Fruit fly (Drosophila melanogaster) whole organism, wandering third instar larva: ENCODE results near the gene eIF4A.

Experiments used
- Abd-B ChIP-seq: fragments of >200 bp; optimal IDR thresholded peaks from 2 replicates; lab custom pipeline; 2017; ENCODE audit warnings: missing biosample characterization, missing genetic modification characterization
- dmrt93B ChIP-seq: fragments of 200-800 bp; sonication (Bioruptor generic); optimal IDR thresholded peaks from 2 replicates; lab custom pipeline; 2018; ENCODE audit warnings: missing biosample characterization, mild to moderate bottlenecking, missing genetic modification characterization

DNA sequence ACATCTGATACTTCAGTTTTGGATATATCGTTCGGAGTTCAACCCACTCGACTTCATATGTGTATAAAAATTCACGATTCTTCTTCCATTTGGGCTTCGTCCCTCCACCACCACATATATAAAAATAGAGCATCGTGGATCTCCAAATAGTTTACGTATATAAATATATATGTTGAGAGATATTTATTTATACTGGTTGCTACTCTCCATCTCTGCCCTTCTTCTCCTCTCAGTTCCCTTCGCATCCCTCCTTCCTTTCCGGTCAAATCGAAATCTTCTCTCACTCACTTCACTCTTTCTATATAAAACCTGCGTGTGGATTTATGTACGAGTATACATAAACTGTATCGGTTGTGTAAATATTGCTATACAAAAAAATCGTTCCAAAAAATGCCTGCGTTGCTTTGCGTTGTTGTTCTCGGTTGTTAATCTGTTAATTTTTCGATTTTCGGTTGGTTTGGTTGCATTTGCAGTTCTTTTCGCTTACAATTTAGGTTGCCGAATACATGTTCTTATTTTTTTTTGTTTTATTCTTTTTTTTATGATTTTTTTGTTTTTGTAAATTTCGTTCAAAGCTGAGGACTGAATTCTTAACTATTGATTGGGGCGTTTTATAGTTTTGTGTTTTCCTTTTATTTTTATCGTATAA lies 8.9 kb upstream of the eIF4A start:
- TF ChIP-seq dmrt93B = no peak
- no peak for TF ChIP-seq Abd-B (GFP tag; lab: Kevin White, UChicago)
